In genomic region chr2L:3567394-3567793, dm6 we compare ENCODE assay signal across 4 fruit fly cellular contexts.
TF ChIP-seq lines count a peak whose summit lies in the region.

No protein-coding gene starts in this region.

- TF ChIP-seq CTCF in whole organism, embryonic (GFP tag; optimal IDR thresholded peaks at IDR 0.05; lab: Kevin White, UChicago) = no peak

TF ChIP-seq in whole organism, embryonic, 481 proteins besides CTCF, POLR2A, EP300 and RAD21:
- TF ChIP-seq z (GFP tag; IDR thresholded peaks at IDR 0.05; lab: Robert Waterston, UW) (no peak), br (optimal IDR thresholded peaks at IDR 0.05; lab: Kevin White, UChicago) (no peak), CG18011 (GFP tag; optimal IDR thresholded peaks at IDR 0.05; lab: Kevin White, UChicago) (no peak), Ptx1 (GFP tag; IDR thresholded peaks at IDR 0.05; lab: Robert Waterston, UW) (no peak), CG2875 (GFP tag; optimal IDR thresholded peaks at IDR 0.05; lab: Kevin White, UChicago) (no peak), CG8924 (tag; optimal IDR thresholded peaks at IDR 0.05; lab: Kevin White, UChicago) (no peak), sens (GFP tag; lab: Kevin White, UChicago) (peak; percentile 63)

TF ChIP-seq in whole organism, prepupa, 60 proteins besides CTCF, POLR2A, EP300 and RAD21 (continues in another document):
- TF ChIP-seq Ets96B (tag; optimal IDR thresholded peaks at IDR 0.05; lab: Kevin White, UChicago) = peak; percentile 42
- peak; percentile 27 for TF ChIP-seq achi (GFP tag; optimal IDR thresholded peaks at IDR 0.05; lab: Kevin White, UChicago)
- TF ChIP-seq svp (GFP tag; lab: Kevin White, UChicago) = peak; percentile 64
- TF ChIP-seq salr (GFP tag; optimal IDR thresholded peaks at IDR 0.05; lab: Kevin White, UChicago) = no peak
- no peak for TF ChIP-seq CG11902 (GFP tag; optimal IDR thresholded peaks at IDR 0.05; lab: Kevin White, UChicago)
- peak; percentile 22 for TF ChIP-seq lz (GFP tag; optimal IDR thresholded peaks at IDR 0.05; lab: Kevin White, UChicago)
- TF ChIP-seq spab (GFP tag; optimal IDR thresholded peaks at IDR 0.05; lab: Kevin White, UChicago) = no peak
- TF ChIP-seq CG1621 (tag; optimal IDR thresholded peaks at IDR 0.05; lab: Kevin White, UChicago) = no peak
- peak; percentile 19 for TF ChIP-seq Hr39 (GFP tag; optimal IDR thresholded peaks at IDR 0.05; lab: Kevin White, UChicago)
- peak; percentile 22 for TF ChIP-seq CG31627 (GFP tag; optimal IDR thresholded peaks at IDR 0.05; lab: Kevin White, UChicago)
- peak; percentile 33 for TF ChIP-seq CG6792 (GFP tag; optimal IDR thresholded peaks at IDR 0.05; lab: Kevin White, UChicago)
- TF ChIP-seq Blimp-1 (GFP tag; optimal IDR thresholded peaks at IDR 0.05; lab: Kevin White, UChicago) = no peak
- peak; percentile 30 for TF ChIP-seq CG3919 (GFP tag; optimal IDR thresholded peaks at IDR 0.05; lab: Kevin White, UChicago)
- peak; percentile 12 for TF ChIP-seq pdm3 (GFP tag; optimal IDR thresholded peaks at IDR 0.05; lab: Kevin White, UChicago)
- TF ChIP-seq CG6163 (GFP tag; IDR thresholded peaks at IDR 0.05; lab: Robert Waterston, UW) = no peak; the same call in 2 of the 3 replicates
- peak; percentile 17 for TF ChIP-seq OdsH (GFP tag; optimal IDR thresholded peaks at IDR 0.05; lab: Kevin White, UChicago)
- peak; percentile 29 for TF ChIP-seq Sox102F (GFP tag; optimal IDR thresholded peaks at IDR 0.05; lab: Kevin White, UChicago)
- peak; percentile 13 for TF ChIP-seq Hr4 (GFP tag; optimal IDR thresholded peaks at IDR 0.05; lab: Kevin White, UChicago)
- peak; percentile 35 for TF ChIP-seq topi (GFP tag; optimal IDR thresholded peaks at IDR 0.05; lab: Kevin White, UChicago)
- peak; percentile 46 for TF ChIP-seq Met (GFP tag; optimal IDR thresholded peaks at IDR 0.05; lab: Kevin White, UChicago)
- TF ChIP-seq Eip78C (GFP tag; lab: Kevin White, UChicago) = peak; percentile 76
- TF ChIP-seq Smox (GFP tag; optimal IDR thresholded peaks at IDR 0.05; lab: Kevin White, UChicago) = peak; percentile 9
- peak; percentile 17 for TF ChIP-seq CG10631 (GFP tag; optimal IDR thresholded peaks at IDR 0.05; lab: Kevin White, UChicago)
- peak; percentile 42 for TF ChIP-seq cyc (GFP tag; optimal IDR thresholded peaks at IDR 0.05; lab: Kevin White, UChicago)
- TF ChIP-seq CG32006 (GFP tag; optimal IDR thresholded peaks at IDR 0.05; lab: Kevin White, UChicago) = peak; percentile 36
- peak; percentile 11 for TF ChIP-seq CG34406 (GFP tag; optimal IDR thresholded peaks at IDR 0.05; lab: Kevin White, UChicago)
- peak; percentile 32 for TF ChIP-seq CG3032 (tag; optimal IDR thresholded peaks at IDR 0.05; lab: Kevin White, UChicago)
- no peak for TF ChIP-seq Eip93F (GFP tag; optimal IDR thresholded peaks at IDR 0.05; lab: Kevin White, UChicago)
- TF ChIP-seq Eip75B (GFP tag; optimal IDR thresholded peaks at IDR 0.05; lab: Kevin White, UChicago) = peak; percentile 16

TF ChIP-seq in whole organism, pupa, 21 proteins besides CTCF, POLR2A, EP300 and RAD21:
- no peak for TF ChIP-seq rn (GFP tag; IDR thresholded peaks at IDR 0.05; lab: Robert Waterston, UW)
- no peak for TF ChIP-seq CG34367 (tag; optimal IDR thresholded peaks at IDR 0.05; lab: Kevin White, UChicago)
- TF ChIP-seq CG12605 (GFP tag; IDR thresholded peaks at IDR 0.05; lab: Robert Waterston, UW) = no peak
- TF ChIP-seq Snoo (tag; optimal IDR thresholded peaks at IDR 0.05; lab: Kevin White, UChicago) = no peak
- TF ChIP-seq CG10348 (GFP tag; IDR thresholded peaks at IDR 0.05; lab: Robert Waterston, UW) = no peak
- no peak for TF ChIP-seq D1 (tag; optimal IDR thresholded peaks at IDR 0.05; lab: Kevin White, UChicago)
- TF ChIP-seq CG8159 (tag; optimal IDR thresholded peaks at IDR 0.05; lab: Kevin White, UChicago) = peak; percentile 48
- peak; percentile 11 for TF ChIP-seq CG15710 (tag; optimal IDR thresholded peaks at IDR 0.05; lab: Kevin White, UChicago)
- no peak for TF ChIP-seq gl (tag; optimal IDR thresholded peaks at IDR 0.05; lab: Kevin White, UChicago)
- peak; percentile 12 for TF ChIP-seq Pif1B (GFP tag; optimal IDR thresholded peaks at IDR 0.05; lab: Kevin White, UChicago)
- no peak for TF ChIP-seq CG32121 (GFP tag; IDR thresholded peaks at IDR 0.05; lab: Robert Waterston, UW)
- TF ChIP-seq CG8301 (tag; optimal IDR thresholded peaks at IDR 0.05; lab: Kevin White, UChicago) = peak; percentile 19
- TF ChIP-seq CG4496 (GFP tag; IDR thresholded peaks at IDR 0.05; lab: Robert Waterston, UW) = no peak
- TF ChIP-seq CG13204 (GFP tag; optimal IDR thresholded peaks at IDR 0.05; lab: Kevin White, UChicago) = no peak
- no peak for TF ChIP-seq EcR (GFP tag; optimal IDR thresholded peaks at IDR 0.05; lab: Kevin White, UChicago)
- TF ChIP-seq Pif1A (GFP tag; optimal IDR thresholded peaks at IDR 0.05; lab: Kevin White, UChicago) = no peak
- no peak for TF ChIP-seq Ets98B (GFP tag; IDR thresholded peaks at IDR 0.05; lab: Robert Waterston, UW)
- peak; percentile 47 for TF ChIP-seq CG14655 (GFP tag; optimal IDR thresholded peaks at IDR 0.05; lab: Kevin White, UChicago)
- peak; percentile 52 for TF ChIP-seq CG9948 (tag; optimal IDR thresholded peaks at IDR 0.05; lab: Kevin White, UChicago)
- TF ChIP-seq CG17806 (tag; optimal IDR thresholded peaks at IDR 0.05; lab: Kevin White, UChicago) = peak; percentile 19
- TF ChIP-seq fd96Ca (GFP tag; IDR thresholded peaks at IDR 0.05; lab: Robert Waterston, UW) = no peak

TF ChIP-seq in whole organism, wandering third instar larva, 38 proteins besides CTCF, POLR2A, EP300 and RAD21:
- peak; percentile 24 for TF ChIP-seq ey (GFP tag; optimal IDR thresholded peaks at IDR 0.05; lab: Kevin White, UChicago)
- no peak for TF ChIP-seq Hr83 (GFP tag; optimal IDR thresholded peaks at IDR 0.05; lab: Kevin White, UChicago; ENCODE audit: poor library complexity, severe bottlenecking)
- TF ChIP-seq woc (GFP tag; optimal IDR thresholded peaks at IDR 0.05; lab: Kevin White, UChicago) = peak; percentile 41
- TF ChIP-seq foxo (GFP tag; optimal IDR thresholded peaks at IDR 0.05; lab: Kevin White, UChicago) = peak in 1 of 2 experiments; percentile 18
- TF ChIP-seq h (GFP tag; optimal IDR thresholded peaks at IDR 0.05; lab: Kevin White, UChicago) = peak; percentile 52
- no peak for TF ChIP-seq Dfd (GFP tag; optimal IDR thresholded peaks at IDR 0.05; lab: Kevin White, UChicago)
- peak; percentile 38 for TF ChIP-seq fru (GFP tag; optimal IDR thresholded peaks at IDR 0.05; lab: Kevin White, UChicago)
- TF ChIP-seq OdsH (GFP tag; optimal IDR thresholded peaks at IDR 0.05; lab: Kevin White, UChicago) = peak; percentile 18
- no peak for TF ChIP-seq brk (GFP tag; optimal IDR thresholded peaks at IDR 0.05; lab: Kevin White, UChicago)
- no peak for TF ChIP-seq sage (GFP tag; optimal IDR thresholded peaks at IDR 0.05; lab: Kevin White, UChicago)
- TF ChIP-seq HLH106 (tag; optimal IDR thresholded peaks at IDR 0.05; lab: Kevin White, UChicago) = peak; percentile 1

Comparison
In these comparisons a context has a peak if more than half of its experiments do, and no peak if none do; other contexts are left out.
1. Of the 7 proteins assayed by ChIP-seq in both whole organism, embryonic and whole organism, prepupa: peak only in whole organism, embryonic: none; only in whole organism, prepupa: CG16779, Hr39 and Sox102F; in both: none; in neither: 4.